Worm (Caenorhabditis elegans) whole organism, mixed stage, embryonic: Measurements from ENCODE around the gene jud-4.

Source experiments
- blmp-1 ChIP-seq: fragments of 150-350 bp; optimal IDR thresholded peaks from 2 replicates; lab custom pipeline; 2014; ENCODE audit warnings: missing biosample characterization, missing genetic modification characterization
- ceh-43 ChIP-seq: fragments of 200-800 bp; sonication (Bioruptor generic); optimal IDR thresholded peaks from 2 replicates; lab custom pipeline; 2018; ENCODE audit warnings: mild to moderate bottlenecking, missing genetic modification characterization, moderate library complexity, missing compliant biosample characterization
- elt-1 ChIP-seq: sonication (generic microtip); optimal IDR thresholded peaks from 2 replicates; lab custom pipeline; 2017; ENCODE audit warnings: missing genetic modification characterization, mild to moderate bottlenecking, missing compliant biosample characterization, antibody characterized with exemption, moderate library complexity, borderline replicate concordance; ENCODE audit not compliant: insufficient read depth
- hlh-1 ChIP-seq: fragments of 150-350 bp; optimal IDR thresholded peaks from 2 replicates; lab custom pipeline; 2014; ENCODE audit warnings: missing biosample characterization, missing genetic modification reagents, missing genetic modification characterization
- lin-32 ChIP-seq: fragments of 200-800 bp; sonication (Bioruptor generic); optimal IDR thresholded peaks from 2 replicates; lab custom pipeline; 2018; ENCODE audit warnings: mild to moderate bottlenecking, missing genetic modification characterization, missing compliant biosample characterization
- mls-2 ChIP-seq: sonication (generic microtip); optimal IDR thresholded peaks from 2 replicates; lab custom pipeline; 2016; ENCODE audit warnings: mild to moderate bottlenecking, missing genetic modification characterization, moderate library complexity, missing compliant biosample characterization
- nhr-237 ChIP-seq: fragments of 150-350 bp; optimal IDR thresholded peaks from 2 replicates; lab custom pipeline; 2014; ENCODE audit warnings: missing biosample characterization, missing genetic modification characterization
- nhr-28 ChIP-seq: fragments of 150-350 bp; optimal IDR thresholded peaks from 2 replicates; lab custom pipeline; 2014; ENCODE audit warnings: missing biosample characterization, missing genetic modification characterization
- pha-4 ChIP-seq: fragments of 150-350 bp; optimal IDR thresholded peaks from 2 replicates; lab custom pipeline; 2018; ENCODE audit warnings: missing biosample characterization, missing genetic modification reagents, missing genetic modification characterization
- snpc-4 ChIP-seq: fragments of 150-350 bp; optimal IDR thresholded peaks from 2 replicates; lab custom pipeline; 2014; ENCODE audit warnings: missing biosample characterization, missing genetic modification characterization
- unc-120 ChIP-seq: sonication (generic microtip); optimal IDR thresholded peaks from 2 replicates; lab custom pipeline; 2017; ENCODE audit warnings: missing genetic modification characterization, missing compliant biosample characterization; ENCODE audit not compliant: poor library complexity, severe bottlenecking
- unc-39 ChIP-seq: fragments of 150-350 bp; optimal IDR thresholded peaks from 2 replicates; lab custom pipeline; 2014; ENCODE audit warnings: missing biosample characterization, missing genetic modification characterization
- unc-62 ChIP-seq: fragments of 150-350 bp; optimal IDR thresholded peaks from 2 replicates; lab custom pipeline; 2014; ENCODE audit warnings: missing biosample characterization, missing genetic modification reagents, missing genetic modification characterization
- ztf-11 ChIP-seq: fragments of 150-350 bp; optimal IDR thresholded peaks from 2 replicates; lab custom pipeline; 2014; ENCODE audit warnings: missing biosample characterization, missing genetic modification characterization

DNA sequence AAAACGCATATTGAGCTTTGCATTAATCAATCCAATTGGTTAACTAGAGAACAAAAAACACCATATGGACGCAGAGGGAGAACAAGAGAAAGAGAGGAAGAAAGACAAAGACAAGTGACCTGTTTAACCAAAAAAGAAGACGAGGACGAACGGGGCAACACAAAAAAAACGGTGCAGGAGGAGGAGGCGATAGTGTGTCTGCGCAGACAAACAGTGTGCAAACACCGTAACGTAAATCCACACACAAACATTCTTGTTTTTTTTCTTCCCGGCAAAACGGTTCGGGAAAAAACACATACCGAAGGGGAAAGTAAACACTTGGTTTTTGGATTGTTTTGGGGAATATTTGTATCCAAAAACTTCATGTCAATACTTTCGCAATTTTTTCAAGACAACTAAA lies 37.3 kb upstream of the jud-4 start:
- TF ChIP-seq nhr-28 (tag; lab: Kevin White, UChicago) (no peak), unc-62 (GFP tag; lab: Kevin White, UChicago) (no peak), ceh-43 (GFP tag; lab: Kevin White, UChicago) (no peak), snpc-4 (tag; lab: Kevin White, UChicago) (no peak), ztf-11 (tag; lab: Kevin White, UChicago) (no peak), mls-2 (tag; lab: Kevin White, UChicago) (no peak), unc-120 (no peak), blmp-1 (tag; lab: Kevin White, UChicago) (no peak), nhr-237 (tag; lab: Kevin White, UChicago) (no peak), unc-39 (tag; lab: Kevin White, UChicago) (no peak), lin-32 (no peak), pha-4 (tag; lab: Kevin White, UChicago) (peak; percentile 2), elt-1 (tag; lab: Kevin White, UChicago) (no peak), hlh-1 (tag; lab: Kevin White, UChicago) (no peak)
